Fruit fly (Drosophila melanogaster): ENCODE data around the gene sba.

DNA sequence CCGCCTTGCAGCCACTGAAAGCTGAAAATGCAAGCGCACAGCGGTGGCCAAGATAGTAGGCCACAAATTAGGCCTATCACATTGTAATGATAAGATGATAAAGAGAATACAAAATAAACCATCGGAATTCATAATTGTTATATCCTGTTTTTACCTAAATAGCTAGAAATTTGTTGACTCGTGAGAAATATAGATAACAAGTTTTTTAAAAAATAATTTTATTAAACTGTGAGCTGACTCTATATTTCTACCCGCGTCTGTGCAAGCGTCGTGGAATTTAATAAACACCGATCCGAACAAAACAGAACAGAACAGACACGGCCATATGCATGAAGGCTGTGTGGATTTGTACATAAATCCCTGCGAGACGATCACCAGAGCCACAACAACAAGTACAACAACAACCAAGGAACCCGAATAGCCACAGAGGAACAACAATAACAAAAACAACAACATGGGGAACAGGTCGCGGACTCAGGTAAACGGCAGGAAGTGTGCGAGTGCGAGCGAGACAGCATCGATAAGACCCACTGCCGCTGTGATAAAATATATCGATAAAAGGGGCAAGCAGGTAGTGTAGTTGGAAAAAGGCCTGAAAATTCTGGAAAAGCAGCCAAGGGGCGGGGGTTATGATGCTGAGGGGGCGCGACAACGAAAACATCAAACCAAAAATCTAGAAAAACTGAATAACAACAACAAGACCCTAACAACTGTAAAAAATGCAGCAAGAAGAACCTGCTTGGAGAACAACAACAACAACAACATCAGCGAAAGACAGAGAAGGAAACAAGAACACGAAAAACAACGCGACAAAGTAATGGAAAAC lies 36.3 kb downstream of the sba start:
- TF ChIP-seq Mnt (GFP tag; optimal IDR thresholded peaks at IDR 0.05) (peak; percentile 20), CG11617 (GFP tag; optimal IDR thresholded peaks at IDR 0.05) (peak; percentile 53), cic (GFP tag; optimal IDR thresholded peaks at IDR 0.05) (no peak), CG12768 (GFP tag; optimal IDR thresholded peaks at IDR 0.05) (no peak), kay (GFP tag; ENCODE audit: borderline replicate concordance) (no peak), CG33017 (tag; optimal IDR thresholded peaks at IDR 0.05) (peak; percentile 2), toe (GFP tag; optimal IDR thresholded peaks at IDR 0.05) (no peak), cnc (optimal IDR thresholded peaks at IDR 0.05) (no peak)

Data from whole organism, adult.